Worm (Caenorhabditis elegans) whole organism, late embryonic: ENCODE results near the gene F57B1.5.

Source experiments
- C38D4.7 ChIP-seq: fragments of 200-800 bp; sonication (Bioruptor generic); optimal IDR thresholded peaks from 2 replicates; lab custom pipeline; 2018; ENCODE audit warnings: mild to moderate bottlenecking, missing genetic modification characterization, moderate library complexity, missing compliant biosample characterization
- F13H6.1 ChIP-seq: sonication (generic microtip); optimal IDR thresholded peaks from 2 replicates; lab custom pipeline; 2016; ENCODE audit warnings: missing genetic modification characterization, missing compliant biosample characterization
- ama-1 ChIP-seq: fragments of 150-350 bp; optimal IDR thresholded peaks from 2 replicates; lab custom pipeline; 2014
- ceh-18 ChIP-seq: sonication (generic microtip); optimal IDR thresholded peaks from 2 replicates; lab custom pipeline; 2016; ENCODE audit warnings: missing genetic modification characterization, missing compliant biosample characterization
- ceh-24 ChIP-seq: sonication (generic microtip); optimal IDR thresholded peaks from 2 replicates; lab custom pipeline; 2016; ENCODE audit warnings: mild to moderate bottlenecking, missing genetic modification characterization, missing compliant biosample characterization
- ceh-45 ChIP-seq: fragments of 200-800 bp; sonication (Bioruptor generic); IDR thresholded peaks from 2 replicates; pipeline ENCODE4 v1.3.6; 2022; ENCODE audit warnings: missing genetic modification reagents, missing genetic modification characterization, missing compliant biosample characterization
- dmd-4 ChIP-seq: sonication (generic microtip); optimal IDR thresholded peaks from 2 replicates; lab custom pipeline; 2016; ENCODE audit warnings: borderline replicate concordance, missing genetic modification characterization, missing compliant biosample characterization
- elt-2 ChIP-seq: sonication (generic microtip); optimal IDR thresholded peaks from 2 replicates; lab custom pipeline; 2016; ENCODE audit warnings: missing genetic modification reagents, missing genetic modification characterization, missing compliant biosample characterization
- fax-1 ChIP-seq: sonication (generic microtip); optimal IDR thresholded peaks from 2 replicates; lab custom pipeline; 2016; ENCODE audit warnings: missing genotype, missing genetic modification characterization, missing compliant biosample characterization
- syd-9 ChIP-seq: sonication (generic microtip); optimal IDR thresholded peaks from 2 replicates; lab custom pipeline; 2016; ENCODE audit warnings: mild to moderate bottlenecking, missing genetic modification characterization, moderate library complexity, missing compliant biosample characterization
- unc-3 ChIP-seq, 2 experiments: fragments of 200-800 bp in 1 of 2; sonication (Bioruptor generic) in 1 of 2; sonication (generic microtip) in 1 of 2; conservative IDR thresholded peaks in 1 of 2; optimal IDR thresholded peaks in 1 of 2; 2 replicates each; pipeline versions ENCODE4 v1.3.6 to Lab custom; 2016 to 2022; ENCODE audit warnings: missing compliant biosample characterization in 2 of 2, missing genetic modification characterization in 2 of 2, missing genetic modification reagents in 1 of 2
- zip-5 ChIP-seq: sonication (generic microtip); optimal IDR thresholded peaks from 2 replicates; lab custom pipeline; 2016; ENCODE audit warnings: missing genetic modification characterization, missing compliant biosample characterization

DNA sequence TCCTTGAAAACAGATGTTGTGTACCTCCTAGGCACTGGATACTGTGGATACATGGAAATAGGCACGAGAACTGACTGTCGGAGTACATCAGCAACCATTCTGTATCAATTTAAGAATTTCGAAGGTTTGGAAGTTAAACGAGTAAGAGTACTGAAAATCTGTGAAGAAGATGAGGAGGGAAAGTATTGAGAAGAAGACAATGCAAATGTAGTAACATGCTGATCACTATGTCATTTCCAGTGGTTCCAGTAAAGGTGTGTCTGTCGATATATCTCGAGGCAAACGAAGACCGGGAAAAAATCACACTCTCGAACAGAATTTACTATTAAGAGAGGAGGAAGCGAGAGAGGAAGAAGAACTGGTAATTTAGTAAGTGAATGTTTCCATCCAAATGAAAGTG lies 29.0 kb downstream of the F57B1.5 start, which contains the start of gene dmd-10:
- TF ChIP-seq zip-5 (tag; lab: Kevin White, UChicago) (no peak), syd-9 (no peak), fax-1 (tag; lab: Kevin White, UChicago) (no peak), ceh-24 (no peak), F13H6.1 (tag; lab: Kevin White, UChicago) (no peak), dmd-4 (tag; lab: Kevin White, UChicago) (no peak), elt-2 (tag; lab: Kevin White, UChicago) (no peak), ama-1 (no peak), unc-3 (GFP tag; conservative IDR thresholded peaks at IDR 0.05; lab: Robert Waterston, UW) (no peak), unc-3 (tag; optimal IDR thresholded peaks at IDR 0.05; lab: Kevin White, UChicago) (no peak), ceh-18 (no peak), ceh-45 (GFP tag; lab: Robert Waterston, UW) (no peak), C38D4.7 (GFP tag; lab: Kevin White, UChicago) (no peak)
